Worm (Caenorhabditis elegans) whole organism, L2 larva: Measurements from ENCODE around the gene C53D6.11.

Experiments
- C34F6.9 ChIP-seq: fragments of 150-350 bp; optimal IDR thresholded peaks from 2 replicates; lab custom pipeline; 2014; ENCODE audit warnings: missing biosample characterization, missing genetic modification characterization
- F13H6.1 ChIP-seq: sonication (generic microtip); optimal IDR thresholded peaks from 2 replicates; lab custom pipeline; 2016; ENCODE audit warnings: missing genetic modification characterization, missing compliant biosample characterization
- Y55F3AM.14 ChIP-seq: fragments of 200-800 bp; sonication (Bioruptor generic); optimal IDR thresholded peaks from 2 replicates; lab custom pipeline; 2018; ENCODE audit warnings: mild to moderate bottlenecking, missing genetic modification characterization, missing compliant biosample characterization
- aly-2 ChIP-seq: fragments of 150-350 bp; optimal IDR thresholded peaks from 2 replicates; lab custom pipeline; 2014; ENCODE audit warnings: missing biosample characterization, missing genetic modification characterization
- ama-1 ChIP-seq: fragments of 150-350 bp; optimal IDR thresholded peaks from 2 replicates; lab custom pipeline; 2018; ENCODE audit warnings: inconsistent platforms
- blmp-1 ChIP-seq: sonication (generic microtip); optimal IDR thresholded peaks from 2 replicates; lab custom pipeline; 2017; ENCODE audit warnings: missing genetic modification characterization, mild to moderate bottlenecking, missing compliant biosample characterization, antibody characterized with exemption, moderate library complexity; ENCODE audit not compliant: insufficient read depth
- ceh-16 ChIP-seq: fragments of 150-350 bp; optimal IDR thresholded peaks from 2 replicates; lab custom pipeline; 2014; ENCODE audit warnings: missing biosample characterization, missing genetic modification characterization
- crh-2 ChIP-seq: sonication (generic microtip); optimal IDR thresholded peaks from 2 replicates; lab custom pipeline; 2017; ENCODE audit warnings: missing biosample characterization, missing genetic modification characterization
- dmd-4 ChIP-seq: sonication (generic microtip); optimal IDR thresholded peaks from 2 replicates; lab custom pipeline; 2017; ENCODE audit warnings: missing biosample characterization, missing genetic modification characterization
- egl-27 ChIP-seq: sonication (generic microtip); optimal IDR thresholded peaks from 3 replicates; lab custom pipeline; 2017; ENCODE audit warnings: missing biosample characterization, missing genetic modification reagents, missing genetic modification characterization
- elt-1 ChIP-seq: fragments of 150-350 bp; optimal IDR thresholded peaks from 2 replicates; lab custom pipeline; 2014; ENCODE audit warnings: missing biosample characterization, missing genetic modification characterization
- elt-3 ChIP-seq: sonication (generic microtip); optimal IDR thresholded peaks from 2 replicates; lab custom pipeline; 2017; ENCODE audit warnings: missing biosample characterization, missing genetic modification characterization
- fos-1 ChIP-seq: fragments of 150-350 bp; optimal IDR thresholded peaks from 2 replicates; lab custom pipeline; 2014; ENCODE audit warnings: missing biosample characterization, missing genetic modification characterization
- lin-39 ChIP-seq: fragments of 150-350 bp; optimal IDR thresholded peaks from 2 replicates; lab custom pipeline; 2014; ENCODE audit warnings: missing biosample characterization, missing genetic modification reagents, missing genetic modification characterization
- lsy-2 ChIP-seq, 2 experiments: fragments of 150-350 bp in 1 of 2; sonication (generic microtip) in 1 of 2; optimal IDR thresholded peaks; 2 replicates each; lab custom pipeline; 2014 to 2017; ENCODE audit warnings: missing biosample characterization in 2 of 2, missing genetic modification characterization in 2 of 2
- mab-5 ChIP-seq: fragments of 150-350 bp; optimal IDR thresholded peaks from 2 replicates; lab custom pipeline; 2014; ENCODE audit warnings: missing biosample characterization, missing genetic modification characterization
- mdl-1 ChIP-seq, 2 experiments: fragments of 150-350 bp in 1 of 2; sonication (generic microtip) in 1 of 2; optimal IDR thresholded peaks; 2 replicates each; lab custom pipeline; 2017; ENCODE audit warnings: missing biosample characterization in 2 of 2, missing genetic modification characterization in 2 of 2
- nhr-11 ChIP-seq: fragments of 150-350 bp; optimal IDR thresholded peaks from 2 replicates; lab custom pipeline; 2014; ENCODE audit warnings: missing biosample characterization, missing genetic modification characterization
- nhr-12 ChIP-seq: fragments of 150-350 bp; optimal IDR thresholded peaks from 2 replicates; lab custom pipeline; 2014; ENCODE audit warnings: missing biosample characterization, missing genetic modification characterization
- nhr-129 ChIP-seq: fragments of 150-350 bp; optimal IDR thresholded peaks from 2 replicates; lab custom pipeline; 2014; ENCODE audit warnings: missing biosample characterization, missing genetic modification characterization
- nhr-23 ChIP-seq: fragments of 150-350 bp; optimal IDR thresholded peaks from 2 replicates; lab custom pipeline; 2014; ENCODE audit warnings: missing biosample characterization, missing genetic modification reagents, missing genetic modification characterization
- nhr-237 ChIP-seq: fragments of 150-350 bp; optimal IDR thresholded peaks from 2 replicates; lab custom pipeline; 2014; ENCODE audit warnings: missing biosample characterization, missing genetic modification characterization
- nhr-25 ChIP-seq: fragments of 150-350 bp; sonication (generic microtip); optimal IDR thresholded peaks from 3 replicates; lab custom pipeline; 2014; ENCODE audit warnings: missing biosample characterization, missing genetic modification characterization
- nhr-6 ChIP-seq: fragments of 150-350 bp; optimal IDR thresholded peaks from 2 replicates; lab custom pipeline; 2014; ENCODE audit warnings: missing biosample characterization, missing genetic modification characterization
- nhr-77 ChIP-seq: fragments of 150-350 bp; optimal IDR thresholded peaks from 2 replicates; lab custom pipeline; 2014; ENCODE audit warnings: missing biosample characterization, missing genetic modification characterization
- sma-3 ChIP-seq: sonication (generic microtip); optimal IDR thresholded peaks from 2 replicates; lab custom pipeline; 2016; ENCODE audit warnings: missing genetic modification reagents, missing genetic modification characterization, missing compliant biosample characterization
- sma-9 ChIP-seq, 2 experiments: fragments of 150-350 bp in 1 of 2; sonication (generic microtip) in 1 of 2; optimal IDR thresholded peaks; 2 replicates each; lab custom pipeline; 2014 to 2016; ENCODE audit warnings: missing genetic modification characterization in 2 of 2, mild to moderate bottlenecking in 1 of 2, missing biosample characterization in 1 of 2, missing compliant biosample characterization in 1 of 2, missing genetic modification reagents in 1 of 2, moderate library complexity in 1 of 2
- unc-62 ChIP-seq: fragments of 150-350 bp; optimal IDR thresholded peaks from 2 replicates; lab custom pipeline; 2014; ENCODE audit warnings: missing biosample characterization, missing genetic modification reagents, missing genetic modification characterization
- ztf-1 ChIP-seq: fragments of 200-800 bp; sonication (Bioruptor generic); conservative IDR thresholded peaks from 2 replicates; pipeline ENCODE4 v1.3.6; 2022; ENCODE audit warnings: missing genetic modification characterization, missing compliant biosample characterization
- ztf-11 ChIP-seq: sonication (generic microtip); optimal IDR thresholded peaks from 2 replicates; lab custom pipeline; 2017; ENCODE audit warnings: missing biosample characterization, missing genetic modification characterization
- ztf-4 ChIP-seq: fragments of 150-350 bp; optimal IDR thresholded peaks from 2 replicates; lab custom pipeline; 2014; ENCODE audit warnings: missing biosample characterization, missing genetic modification characterization

The C53D6.11 gene

DNA sequence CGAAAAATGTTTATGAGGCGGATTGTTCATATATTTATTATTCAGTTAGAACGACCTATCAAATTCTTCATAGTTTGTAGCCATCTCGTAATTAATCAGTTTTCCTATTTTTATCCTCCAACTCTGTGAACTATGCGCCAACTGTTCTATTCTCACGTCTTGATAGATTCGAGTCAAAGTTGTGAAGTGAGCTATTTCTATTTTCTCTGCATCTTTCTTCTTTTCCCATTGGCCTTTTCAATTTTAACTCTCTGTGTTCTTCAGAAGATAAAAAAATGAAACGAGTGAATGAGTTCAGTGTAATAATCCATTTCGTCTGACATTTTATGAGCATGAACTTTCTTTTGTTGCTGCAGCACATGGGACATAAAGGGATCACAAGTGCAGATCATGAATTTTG, 32.3 kb upstream of the C53D6.11 start:
- TF ChIP-seq C34F6.9 (peak; percentile 32), ztf-4 (peak; percentile 27), F13H6.1 (peak; percentile 42), unc-62 (GFP tag; lab: Kevin White, UChicago) (no peak), aly-2 (tag; lab: Kevin White, UChicago) (no peak), nhr-11 (tag; lab: Kevin White, UChicago) (no peak), nhr-129 (tag; lab: Kevin White, UChicago) (peak; percentile 39), lsy-2 (tag; optimal IDR thresholded peaks at IDR 0.05; lab: Kevin White, UChicago) (peak in 1 of 2 experiments; percentile 61), lin-39 (tag; lab: Kevin White, UChicago) (no peak), nhr-25 (tag; lab: Kevin White, UChicago) (no peak), sma-9 (GFP tag; optimal IDR thresholded peaks at IDR 0.05; lab: Kevin White, UChicago) (peak; percentile 48), sma-9 (tag; optimal IDR thresholded peaks at IDR 0.05; lab: Kevin White, UChicago) (no peak)

DNA sequence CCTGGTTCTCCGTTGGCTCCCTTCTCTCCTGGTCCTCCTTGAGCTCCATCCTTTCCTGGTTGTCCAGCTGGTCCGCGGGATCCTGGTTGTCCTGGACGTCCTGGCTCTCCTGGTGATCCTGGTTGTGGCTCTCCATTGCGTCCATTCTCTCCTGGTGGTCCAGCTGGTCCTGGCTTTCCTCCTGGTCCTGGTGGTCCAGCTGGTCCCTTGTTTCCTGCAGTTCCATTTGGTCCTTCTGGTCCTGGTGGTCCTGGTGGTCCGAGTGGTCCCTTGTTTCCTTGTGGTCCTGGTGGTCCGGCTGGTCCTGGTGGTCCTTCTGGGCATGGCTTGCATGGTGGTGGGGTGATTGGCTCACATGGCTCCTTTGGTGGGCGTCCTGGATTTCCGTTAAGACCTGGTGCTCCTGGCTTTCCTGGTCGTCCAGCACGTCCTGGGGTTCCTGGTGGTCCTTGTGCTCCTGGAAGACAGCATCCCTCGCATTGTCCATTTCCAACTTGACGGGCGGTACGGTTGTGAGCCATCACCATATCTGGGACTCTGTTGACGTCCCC, 31.2 kb upstream of the C53D6.11 start:
- TF ChIP-seq nhr-6 (no peak), Y55F3AM.14 (GFP tag; lab: Kevin White, UChicago) (no peak), elt-3 (tag; lab: Kevin White, UChicago) (no peak), nhr-237 (no peak), nhr-23 (tag; lab: Kevin White, UChicago) (no peak)

DNA sequence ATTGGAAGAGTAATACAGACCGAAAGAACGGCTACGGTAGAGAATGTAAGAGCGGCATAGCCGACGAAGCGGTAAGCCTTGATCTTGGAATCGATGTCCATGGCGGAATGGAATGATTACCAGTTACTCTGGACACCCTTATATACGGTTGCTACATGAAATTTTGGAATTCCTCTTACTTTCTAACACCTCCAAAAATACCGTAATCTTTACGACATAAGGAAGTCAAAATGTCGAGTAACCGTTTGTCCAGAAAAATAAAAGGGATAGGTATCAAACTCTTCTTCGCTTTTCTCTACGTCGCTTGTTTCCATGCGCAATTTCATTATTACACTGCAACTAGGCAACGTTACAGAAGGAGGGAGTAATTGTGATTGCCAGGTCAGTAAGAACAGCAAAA, 30.7 kb upstream of the C53D6.11 start, which contains the start of gene col-119:
TSS of gene col-119 (minus strand) at position 101 of the 400 bp plus-strand sequence.
- no peak for TF ChIP-seq ztf-11 (tag; lab: Kevin White, UChicago)
- no peak for TF ChIP-seq nhr-129 (tag; lab: Kevin White, UChicago)
- no peak for TF ChIP-seq mdl-1 (tag; optimal IDR thresholded peaks at IDR 0.05; lab: Kevin White, UChicago)
- no peak for TF ChIP-seq ama-1
- no peak for TF ChIP-seq nhr-77 (tag; lab: Kevin White, UChicago)
- TF ChIP-seq lsy-2 (tag; optimal IDR thresholded peaks at IDR 0.05; lab: Kevin White, UChicago), result no peak

DNA sequence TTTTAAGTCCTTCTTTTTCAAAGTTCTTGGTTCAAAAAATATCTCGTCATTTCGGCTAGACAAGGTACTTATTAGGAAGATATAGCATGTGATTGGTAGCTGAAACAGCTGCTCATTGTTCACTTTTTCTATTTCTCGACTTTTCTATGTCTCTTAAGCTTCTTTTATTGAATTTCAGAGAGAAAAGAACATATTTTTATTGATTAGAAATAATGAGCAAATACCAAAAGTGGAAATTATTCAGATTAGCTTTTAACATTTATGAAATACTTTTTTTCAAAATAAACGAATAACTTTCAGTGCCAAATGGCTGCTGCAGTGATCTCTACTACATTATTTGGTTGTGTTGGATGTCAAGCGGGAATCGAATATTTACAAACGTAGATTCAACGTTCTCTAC, 25.8 kb upstream of the C53D6.11 start, which contains the start of gene nstp-1:
TSS of gene nstp-1 (plus strand) at position 301 of the 400 bp plus-strand sequence.
- no peak for TF ChIP-seq blmp-1

DNA sequence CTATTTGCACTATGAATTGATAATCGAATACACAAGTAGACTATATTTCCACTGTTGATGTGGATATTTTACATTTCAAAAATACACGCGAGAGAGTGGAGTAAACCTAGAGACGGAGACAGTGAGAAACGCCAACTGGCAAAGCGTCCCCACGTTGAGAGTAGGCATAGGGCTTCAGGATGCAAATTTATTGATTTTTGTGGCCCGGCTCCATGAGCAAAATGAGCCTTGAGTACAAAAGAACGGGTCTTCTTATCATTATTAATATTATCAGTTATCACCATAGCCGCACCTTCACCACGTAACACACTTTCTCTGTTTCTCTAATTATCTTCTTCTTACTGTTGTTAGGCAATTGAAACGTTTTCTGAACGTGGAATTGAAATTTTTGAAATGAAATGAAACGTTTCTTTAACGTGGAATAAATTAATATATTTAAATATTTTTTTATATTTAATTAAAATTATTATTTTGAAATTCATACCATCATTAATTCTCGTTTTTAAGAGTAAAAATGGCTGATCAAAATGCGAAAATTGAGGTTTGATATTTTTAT, 23.5 kb upstream of the C53D6.11 start, which contains the start of gene bre-1:
TSS of gene bre-1 (plus strand) at position 506 of the 556 bp plus-strand sequence.
- TF ChIP-seq sma-3 (no peak), elt-1 (no peak), fos-1 (peak; percentile 30), ztf-1 (GFP tag; lab: Robert Waterston, UW) (no peak), C34F6.9 (peak; percentile 34), nhr-25 (tag; lab: Kevin White, UChicago) (no peak), crh-2 (tag; lab: Kevin White, UChicago) (peak; percentile 69), sma-9 (GFP tag; optimal IDR thresholded peaks at IDR 0.05; lab: Kevin White, UChicago) (peak; percentile 24), sma-9 (tag; optimal IDR thresholded peaks at IDR 0.05; lab: Kevin White, UChicago) (no peak), blmp-1 (no peak)

DNA sequence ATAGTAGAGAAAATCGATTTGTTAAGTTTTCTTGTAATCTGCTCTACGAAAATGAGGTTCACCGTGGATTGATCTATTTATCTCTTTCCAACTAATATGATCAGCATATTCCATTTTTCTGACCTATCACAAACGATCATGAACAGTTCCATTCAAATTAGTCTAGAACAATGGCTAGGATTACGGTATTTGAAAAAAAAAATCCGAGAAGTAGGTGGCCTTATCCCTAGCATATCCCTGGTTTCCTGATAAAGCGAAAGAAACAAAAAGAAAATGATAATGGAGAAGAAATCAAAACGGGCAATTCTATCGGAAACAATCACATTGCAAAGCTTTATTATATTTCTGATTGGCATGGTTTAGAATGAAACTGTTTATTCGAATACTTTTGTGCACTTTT, 17.6 kb upstream of the C53D6.11 start, which contains the start of gene mltn-12:
TSS of gene mltn-12 (plus strand) at position 301 of the 400 bp plus-strand sequence.
- TF ChIP-seq lin-39 (tag; lab: Kevin White, UChicago) (no peak), ztf-11 (tag; lab: Kevin White, UChicago) (no peak), egl-27 (tag; lab: Kevin White, UChicago) (no peak), dmd-4 (no peak), nhr-12 (tag; lab: Kevin White, UChicago) (no peak), nhr-237 (no peak), mab-5 (tag; lab: Kevin White, UChicago) (no peak), nhr-25 (tag; lab: Kevin White, UChicago) (no peak), ceh-16 (tag; lab: Kevin White, UChicago) (no peak)
